Fruit fly (Drosophila melanogaster) whole organism, embryonic: ENCODE results near the gene CG11596.

ENCODE experiments used
- CG11723 ChIP-seq: fragments of 200-800 bp; sonication (Bioruptor generic); optimal IDR thresholded peaks from 2 replicates; lab custom pipeline; 2017; ENCODE audit warnings: missing biosample characterization, mild to moderate bottlenecking, missing genetic modification characterization
- CG30020 ChIP-seq: fragments of 200-800 bp; optimal IDR thresholded peaks from 2 replicates; lab custom pipeline; 2019; ENCODE audit warnings: missing biosample characterization, mild to moderate bottlenecking, missing genetic modification characterization, moderate library complexity
- CG8944 ChIP-seq: fragments of 200-800 bp; sonication (Bioruptor generic); optimal IDR thresholded peaks from 3 replicates; lab custom pipeline; 2016; ENCODE audit warnings: missing biosample characterization, missing genetic modification characterization
- scrt ChIP-seq: fragments of 200-800 bp; sonication (Bioruptor generic); optimal IDR thresholded peaks from 2 replicates; lab custom pipeline; 2018; ENCODE audit warnings: missing biosample characterization, mild to moderate bottlenecking, missing genetic modification characterization, moderate library complexity
- sna ChIP-seq: fragments of 200-800 bp; sonication (Bioruptor generic); IDR thresholded peaks from 2 replicates; pipeline ENCODE4 v1.3.6; 2022; ENCODE audit warnings: missing biosample characterization, missing genetic modification characterization; ENCODE audit not compliant: partially characterized antibody
- zf30C ChIP-seq: fragments of 200-800 bp; sonication (Bioruptor generic); optimal IDR thresholded peaks from 3 replicates; lab custom pipeline; 2018; ENCODE audit warnings: missing biosample characterization, mild to moderate bottlenecking, missing genetic modification characterization

- TF ChIP-seq scrt (GFP tag; lab: Kevin White, UChicago) (peak; percentile 46), CG11723 (GFP tag; lab: Kevin White, UChicago) (no peak), CG30020 (tag; lab: Kevin White, UChicago) (no peak), sna (GFP tag; lab: Robert Waterston, UW) (no peak), CG8944 (GFP tag; lab: Kevin White, UChicago) (peak; percentile 67), zf30C (no peak)
These were observed 17.0 kb downstream of the CG11596 start for dm6 chrX:1944245-1945114.
